Fruit fly (Drosophila melanogaster) whole organism: ENCODE measurements around the gene CG6083.
A peak's percentile ranks its signal among the peaks of the same experiment; 100 is the strongest.
"Not testable (repeated sequence)": the region's sequence is repeated elsewhere in the genome, so short reads cannot be mapped to it uniquely, and the experiment has no call there.

Experiments
- CG8478 ChIP-seq: fragments of >200 bp; optimal IDR thresholded peaks from 2 replicates; lab custom pipeline; 2018; ENCODE audit warnings: inconsistent platforms
- Dll ChIP-seq: fragments of >200 bp; optimal IDR thresholded peaks from 2 replicates; lab custom pipeline; 2017
- EcR ChIP-seq, 2 experiments: fragments of >200 bp; optimal IDR thresholded peaks; 2 replicates each; lab custom pipeline; 2017; ENCODE audit warnings: missing biosample characterization in 2 of 2, missing genetic modification characterization in 2 of 2, missing genetic modification reagents in 2 of 2
- pan ChIP-seq: fragments of >200 bp; optimal IDR thresholded peaks from 2 replicates; lab custom pipeline; 2017
- psq ChIP-seq: fragments of >200 bp; optimal IDR thresholded peaks from 2 replicates; lab custom pipeline; 2017
- usp ChIP-seq: fragments of >200 bp; optimal IDR thresholded peaks from 2 replicates; lab custom pipeline; 2017; ENCODE audit warnings: missing biosample characterization, missing genetic modification characterization, mixed read lengths

Gene CG6083

DNA sequence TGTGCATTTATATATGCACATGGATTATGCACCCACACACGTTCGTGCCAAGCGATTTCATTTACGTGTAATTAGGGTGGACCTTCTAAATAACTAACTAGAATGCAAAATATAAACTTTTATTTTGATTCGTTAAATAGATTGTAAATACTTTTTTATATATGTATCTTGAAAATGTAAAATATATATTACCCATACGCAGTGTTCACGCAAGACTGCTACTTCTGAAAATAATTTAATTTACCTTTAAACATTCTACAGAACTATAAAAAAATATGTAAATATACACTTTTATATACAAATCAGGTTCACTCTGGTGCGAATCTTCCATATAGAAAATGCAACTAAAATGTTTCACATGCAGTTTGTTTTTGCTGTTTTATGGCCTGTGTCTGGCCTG lies 32.1 kb downstream of the CG6083 start:
- no peak for TF ChIP-seq psq (lab: Kevin White, UChicago)
- TF ChIP-seq usp (GFP tag; lab: Kevin White, UChicago): no peak
- no peak for TF ChIP-seq EcR (GFP tag; optimal IDR thresholded peaks at IDR 0.05; lab: Kevin White, UChicago)
- TF ChIP-seq Dll (lab: Kevin White, UChicago): no peak
- TF ChIP-seq pan (lab: Kevin White, UChicago): no peak
- TF ChIP-seq CG8478: no peak

DNA sequence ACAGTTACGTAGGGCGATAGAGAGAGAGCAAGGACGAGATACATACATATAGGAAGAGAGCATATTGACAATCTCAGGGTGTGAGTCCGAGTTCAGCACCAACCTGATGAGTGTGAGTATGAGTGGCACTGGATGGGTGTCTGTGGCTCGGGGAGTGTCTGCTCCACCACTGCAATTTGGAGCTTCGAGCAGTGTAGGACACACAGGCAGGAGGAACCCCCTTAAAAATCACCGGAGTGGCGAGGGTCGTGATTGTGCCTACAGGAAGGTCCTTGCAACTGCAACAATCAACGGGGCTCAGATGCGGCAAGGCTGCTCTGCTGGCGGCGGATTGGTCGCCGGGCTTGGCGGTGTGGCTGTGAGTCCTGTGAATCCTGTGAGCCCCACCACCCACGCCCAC lies 34.1 kb downstream of the CG6083 start:
- TF ChIP-seq CG8478: no peak
- TF ChIP-seq usp (GFP tag; lab: Kevin White, UChicago): no peak
- no peak for TF ChIP-seq Dll (lab: Kevin White, UChicago)

dm6 chr3L:11591131-11591530 lies 34.8 kb downstream of the CG6083 start, which contains the start of gene CG33268:
Gene CG33268, minus strand, starts transcription at chr3L:11591231.
- no peak for TF ChIP-seq psq (lab: Kevin White, UChicago)
- no peak for TF ChIP-seq pan (lab: Kevin White, UChicago)
- no peak for TF ChIP-seq usp (GFP tag; lab: Kevin White, UChicago)
- TF ChIP-seq EcR (GFP tag; optimal IDR thresholded peaks at IDR 0.05; lab: Kevin White, UChicago): no peak
- no peak for TF ChIP-seq CG8478
- no peak for TF ChIP-seq Dll (lab: Kevin White, UChicago)

DNA sequence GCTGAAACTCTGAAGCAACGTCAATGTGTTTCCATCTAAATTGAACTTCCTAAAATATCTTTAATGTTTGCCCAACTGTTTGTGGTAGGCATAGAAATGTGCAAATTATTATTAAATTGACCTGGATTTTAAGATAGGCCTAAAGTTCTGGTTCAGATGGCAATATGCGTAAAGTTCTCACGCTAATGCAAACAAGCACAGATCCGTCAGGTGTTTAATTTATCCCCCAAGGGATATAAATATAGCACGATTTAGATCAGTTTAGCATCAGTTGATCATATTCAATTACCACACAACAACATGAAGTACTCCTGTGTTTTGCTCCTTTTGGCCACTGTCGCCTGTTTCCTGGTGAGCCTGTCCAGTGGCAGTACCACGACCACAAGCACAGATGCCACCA lies 36.5 kb downstream of the CG6083 start, which contains the start of gene CG7377:
Gene CG7377, plus strand, starts transcription at position 301 of the 400 bp plus-strand sequence.
- not testable (repeated sequence) for TF ChIP-seq Dll (lab: Kevin White, UChicago); psq (lab: Kevin White, UChicago); usp (GFP tag; lab: Kevin White, UChicago)

- TF ChIP-seq usp (GFP tag; lab: Kevin White, UChicago) (no peak), pan (lab: Kevin White, UChicago) (no peak), psq (lab: Kevin White, UChicago) (no peak), CG8478 (no peak), EcR (GFP tag; optimal IDR thresholded peaks at IDR 0.05; lab: Kevin White, UChicago) (no peak), Dll (lab: Kevin White, UChicago) (no peak)
Measured at dm6 chr3L:11588594-11588993, 37.3 kb downstream of the CG6083 start.

DNA sequence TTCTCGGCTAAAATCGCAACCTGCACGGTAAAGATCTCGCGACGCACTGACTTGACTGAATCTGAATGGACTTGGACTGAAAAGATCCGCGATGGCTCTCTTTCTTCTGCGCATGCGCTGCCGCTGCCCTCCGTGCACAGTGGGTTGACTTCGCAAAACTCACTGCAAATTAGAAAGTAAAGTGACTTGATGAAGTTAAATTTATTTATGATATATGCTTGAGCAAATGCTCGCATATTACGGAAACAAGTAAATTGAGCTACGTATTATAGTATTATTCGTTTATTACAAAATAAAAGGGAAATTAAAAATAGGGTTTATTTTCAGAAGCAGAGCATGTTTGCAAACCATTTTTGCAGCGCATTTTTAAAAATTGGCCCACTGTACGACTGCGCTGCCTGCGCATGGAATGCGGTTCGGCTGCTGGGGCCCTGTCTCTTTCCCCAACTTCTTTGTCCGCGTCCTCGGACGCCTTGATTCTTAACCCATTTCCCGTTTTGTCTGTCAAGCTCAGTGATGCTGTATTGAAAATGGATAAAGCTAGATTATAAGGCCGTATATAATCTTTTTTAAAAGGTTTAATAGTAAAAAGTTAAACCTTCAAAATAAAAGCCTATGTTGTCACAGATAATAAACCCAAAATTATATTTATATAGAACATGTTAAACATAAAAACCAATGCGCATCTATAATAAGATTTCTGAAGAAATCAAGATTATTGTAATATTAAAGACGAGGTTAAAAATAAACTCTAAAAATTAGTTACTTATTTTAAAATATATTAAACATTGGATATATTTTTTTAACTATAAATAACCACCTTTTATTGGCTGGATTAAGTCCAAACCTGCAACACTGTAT lies 38.0 kb downstream of the CG6083 start, which contains the start of gene rt:
Gene rt, minus strand, starts transcription at position 51 of the 861 bp plus-strand sequence.
- TF ChIP-seq usp (GFP tag; lab: Kevin White, UChicago) (no peak), psq (lab: Kevin White, UChicago) (no peak), Dll (lab: Kevin White, UChicago) (no peak), pan (lab: Kevin White, UChicago) (no peak), CG8478 (no peak), EcR (GFP tag; optimal IDR thresholded peaks at IDR 0.05; lab: Kevin White, UChicago) (no peak)

dm6 chr3L:11586794-11587462 lies 39.0 kb downstream of the CG6083 start:
- TF ChIP-seq Dll (lab: Kevin White, UChicago) (peak; percentile 70), CG8478 (no peak)

dm6 chr3L:11583964-11584363 lies 42.0 kb downstream of the CG6083 start, which contains the start of gene CG32086:
Gene CG32086, minus strand, starts transcription at chr3L:11584064.
- TF ChIP-seq EcR (GFP tag; optimal IDR thresholded peaks at IDR 0.05; lab: Kevin White, UChicago) (no peak), usp (GFP tag; lab: Kevin White, UChicago) (no peak), Dll (lab: Kevin White, UChicago) (no peak), CG8478 (no peak), psq (lab: Kevin White, UChicago) (no peak), pan (lab: Kevin White, UChicago) (no peak)

DNA sequence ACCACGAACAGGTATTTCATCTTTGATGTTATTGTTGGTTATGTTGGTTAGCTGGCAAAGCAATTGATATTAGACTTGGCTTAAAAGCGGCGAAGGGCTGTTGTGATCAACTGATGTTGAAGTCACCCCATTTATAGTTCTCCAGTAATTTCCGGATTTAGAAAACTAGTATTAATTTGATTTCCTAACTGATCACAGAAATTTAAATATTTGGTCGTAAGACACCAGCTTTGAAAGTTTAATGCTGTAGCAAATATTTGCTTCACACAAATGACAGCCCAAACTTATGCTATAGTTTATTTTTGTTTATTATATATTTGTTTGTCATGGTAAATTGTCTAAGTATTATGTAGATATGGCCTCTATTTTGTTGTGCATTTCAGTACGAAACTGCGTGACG lies 43.8 kb downstream of the CG6083 start, which contains the start of gene CG33269:
Gene CG33269, minus strand, starts transcription at position 101 of the 400 bp plus-strand sequence.
- no peak for TF ChIP-seq psq (lab: Kevin White, UChicago)

- TF ChIP-seq Dll (lab: Kevin White, UChicago) (no peak), psq (lab: Kevin White, UChicago) (no peak), usp (GFP tag; lab: Kevin White, UChicago) (no peak), EcR (GFP tag; optimal IDR thresholded peaks at IDR 0.05; lab: Kevin White, UChicago) (no peak), CG8478 (no peak), pan (lab: Kevin White, UChicago) (no peak)
Measured at dm6 chr3L:11580919-11581318, 45.0 kb downstream of the CG6083 start, which contains the start of gene CG43391. Gene CG43391, minus strand, starts transcription at chr3L:11581019.

dm6 chr3L:11579919-11580318 lies 46.0 kb downstream of the CG6083 start, which contains the start of gene CG43390:
Gene CG43390, minus strand, starts transcription at chr3L:11579950.
- no peak for TF ChIP-seq usp (GFP tag; lab: Kevin White, UChicago)
- no peak for TF ChIP-seq Dll (lab: Kevin White, UChicago)
- TF ChIP-seq CG8478: no peak
- no peak for TF ChIP-seq EcR (GFP tag; optimal IDR thresholded peaks at IDR 0.05; lab: Kevin White, UChicago)
- no peak for TF ChIP-seq psq (lab: Kevin White, UChicago)
- no peak for TF ChIP-seq pan (lab: Kevin White, UChicago)

DNA sequence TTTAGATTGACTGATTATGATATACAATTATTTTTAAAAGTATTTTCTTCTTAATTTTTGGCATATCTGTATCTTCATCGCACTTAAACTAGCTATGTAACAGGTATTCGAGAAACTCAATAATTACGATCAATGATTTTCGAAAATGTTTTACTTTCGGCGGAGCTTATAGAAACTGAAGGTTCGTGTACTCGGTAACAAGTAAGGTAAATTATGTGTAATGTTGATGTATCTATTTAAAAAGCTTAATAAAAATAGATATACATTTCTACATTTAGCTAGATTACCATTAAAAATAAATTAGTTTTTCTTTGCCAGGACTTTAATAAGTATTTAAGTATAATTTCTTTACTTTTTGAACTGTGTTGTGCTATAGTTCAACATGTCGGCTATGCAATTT lies 47.1 kb downstream of the CG6083 start:
- TF ChIP-seq EcR (GFP tag; optimal IDR thresholded peaks at IDR 0.05; lab: Kevin White, UChicago) (no peak), CG8478 (no peak), pan (lab: Kevin White, UChicago) (no peak), Dll (lab: Kevin White, UChicago) (no peak), usp (GFP tag; lab: Kevin White, UChicago) (no peak)
